Worm (Caenorhabditis elegans): ENCODE measurements around the gene prmt-5.

- TF ChIP-seq tbx-9 (tag; optimal IDR thresholded peaks at IDR 0.05; ENCODE audit: borderline replicate concordance): no peak
- TF ChIP-seq aptf-2 (GFP tag; conservative IDR thresholded peaks at IDR 0.05): no peak
- no peak for TF ChIP-seq B0336.3 (GFP tag; IDR thresholded peaks at IDR 0.05)
- no peak for TF ChIP-seq atf-7 (tag; optimal IDR thresholded peaks at IDR 0.05)
- TF ChIP-seq pha-4 (tag; optimal IDR thresholded peaks at IDR 0.05): no peak
- TF ChIP-seq hrde-1 (tag; optimal IDR thresholded peaks at IDR 0.05; ENCODE audit: borderline replicate concordance): no peak
- TF ChIP-seq snpc-4 (GFP tag; optimal IDR thresholded peaks at IDR 0.05): no peak
- no peak for TF ChIP-seq snpc-4 (tag; optimal IDR thresholded peaks at IDR 0.05)
- no peak for TF ChIP-seq tlf-1 (GFP tag; optimal IDR thresholded peaks at IDR 0.05)
- TF ChIP-seq F49E8.2 (tag; optimal IDR thresholded peaks at IDR 0.05; ENCODE audit: insufficient read depth): no peak
- TF ChIP-seq F39B2.1 (GFP tag; IDR thresholded peaks at IDR 0.05): no peak
- TF ChIP-seq dox-1 (GFP tag; IDR thresholded peaks at IDR 0.05): no peak
Measured at ce11 chrIII:5218687-5219086, 11.7 kb upstream of the prmt-5 start, which contains the start of gene ZC155.2.
